Fruit fly (Drosophila melanogaster) whole organism, embryonic: ENCODE results near the gene CG10345.

Experiments used
- Aef1 ChIP-seq: fragments of 200-800 bp; sonication (Bioruptor generic); IDR thresholded peaks from 3 replicates; pipeline ENCODE4 v1.3.6; 2022; ENCODE audit warnings: missing biosample characterization, missing genetic modification characterization
- B-H2 ChIP-seq: fragments of 200-800 bp; sonication (Bioruptor generic); optimal IDR thresholded peaks from 2 replicates; lab custom pipeline; 2018; ENCODE audit warnings: missing biosample characterization, mild to moderate bottlenecking, missing genetic modification characterization
- Blimp-1 ChIP-seq: fragments of 200-800 bp; sonication (Bioruptor generic); optimal IDR thresholded peaks from 3 replicates; lab custom pipeline; 2018; ENCODE audit warnings: missing biosample characterization, missing genetic modification characterization, mild to moderate bottlenecking, moderate library complexity, missing genetic modification reagents
- CG10147 ChIP-seq: fragments of 200-800 bp; sonication (Bioruptor generic); optimal IDR thresholded peaks from 2 replicates; lab custom pipeline; 2019; ENCODE audit warnings: missing biosample characterization, mild to moderate bottlenecking, missing genetic modification characterization, moderate library complexity
- CG12104 ChIP-seq: fragments of 200-800 bp; sonication (Bioruptor generic); optimal IDR thresholded peaks from 3 replicates; lab custom pipeline; 2016; ENCODE audit warnings: missing biosample characterization, missing genetic modification characterization
- CG12769 ChIP-seq: fragments of 200-800 bp; sonication (Bioruptor generic); optimal IDR thresholded peaks from 2 replicates; lab custom pipeline; 2019; ENCODE audit warnings: missing biosample characterization, mild to moderate bottlenecking, missing genetic modification characterization, moderate library complexity
- CG14014 ChIP-seq: fragments of 200-800 bp; sonication (Bioruptor generic); IDR thresholded peaks from 2 replicates; pipeline ENCODE4 v1.3.6; 2022; ENCODE audit warnings: missing biosample characterization, missing genetic modification characterization
- CG15514 ChIP-seq: fragments of 200-800 bp; sonication (Bioruptor generic); optimal IDR thresholded peaks from 3 replicates; lab custom pipeline; 2017; ENCODE audit warnings: missing biosample characterization, missing genetic modification characterization, mild to moderate bottlenecking, moderate library complexity, missing genetic modification reagents
- CG1603 ChIP-seq: fragments of 200-800 bp; sonication (Bioruptor generic); optimal IDR thresholded peaks from 2 replicates; lab custom pipeline; 2019; ENCODE audit warnings: missing biosample characterization, mild to moderate bottlenecking, missing genetic modification characterization, moderate library complexity
- CG18599 ChIP-seq: fragments of 200-800 bp; sonication (Bioruptor generic); optimal IDR thresholded peaks from 3 replicates; lab custom pipeline; 2017; ENCODE audit warnings: missing biosample characterization, missing genetic modification characterization, mild to moderate bottlenecking, moderate library complexity, missing genetic modification reagents
- CG2116 ChIP-seq: fragments of 200-800 bp; sonication (Bioruptor generic); optimal IDR thresholded peaks from 3 replicates; lab custom pipeline; 2018; ENCODE audit warnings: missing biosample characterization, mild to moderate bottlenecking, missing genetic modification characterization
- CG2120 ChIP-seq: fragments of 200-800 bp; sonication (Bioruptor generic); optimal IDR thresholded peaks from 3 replicates; lab custom pipeline; 2016; ENCODE audit warnings: missing biosample characterization, missing genetic modification characterization
- CG2678 ChIP-seq: fragments of 200-800 bp; sonication (Bioruptor generic); optimal IDR thresholded peaks from 3 replicates; lab custom pipeline; 2019; ENCODE audit warnings: missing biosample characterization, mild to moderate bottlenecking, missing genetic modification characterization, moderate library complexity
- CG2889 ChIP-seq: fragments of 200-800 bp; sonication (Bioruptor generic); IDR thresholded peaks from 3 replicates; pipeline ENCODE4 v1.3.6; 2022; ENCODE audit warnings: missing biosample characterization, missing genetic modification characterization
- CG4730 ChIP-seq: fragments of 200-800 bp; sonication (Bioruptor generic); IDR thresholded peaks from 2 replicates; pipeline ENCODE4 v1.3.6; 2022; ENCODE audit warnings: missing biosample characterization, missing genetic modification characterization
- CG6175 ChIP-seq: fragments of 200-800 bp; sonication (Bioruptor generic); IDR thresholded peaks from 3 replicates; pipeline ENCODE4 v1.3.6; 2022; ENCODE audit warnings: missing biosample characterization, missing genetic modification characterization
- CG7372 ChIP-seq: fragments of 200-800 bp; sonication (Bioruptor generic); IDR thresholded peaks from 2 replicates; pipeline ENCODE4 v1.3.6; 2022; ENCODE audit warnings: missing biosample characterization, missing genetic modification characterization
- CG7839 ChIP-seq: fragments of 200-800 bp; sonication (Bioruptor generic); optimal IDR thresholded peaks from 3 replicates; lab custom pipeline; 2018; ENCODE audit warnings: missing biosample characterization, mild to moderate bottlenecking, missing genetic modification characterization, moderate library complexity
- CG9817 ChIP-seq: fragments of 200-800 bp; sonication (Bioruptor generic); optimal IDR thresholded peaks from 2 replicates; lab custom pipeline; 2018; ENCODE audit warnings: missing biosample characterization, mild to moderate bottlenecking, missing genetic modification characterization, moderate library complexity
- CG9932 ChIP-seq: fragments of 200-800 bp; sonication (Bioruptor generic); IDR thresholded peaks from 2 replicates; pipeline ENCODE4 v1.3.6; 2022; ENCODE audit warnings: missing biosample characterization, missing genetic modification characterization
- CoRest ChIP-seq: fragments of 200-800 bp; sonication (Bioruptor generic); optimal IDR thresholded peaks from 3 replicates; lab custom pipeline; 2018; ENCODE audit warnings: missing biosample characterization, mild to moderate bottlenecking, missing genetic modification characterization, moderate library complexity
- D19A ChIP-seq: fragments of 200-800 bp; optimal IDR thresholded peaks from 3 replicates; lab custom pipeline; 2019; ENCODE audit warnings: missing biosample characterization, mild to moderate bottlenecking, missing genetic modification characterization, moderate library complexity
- Dbx ChIP-seq: fragments of 200-800 bp; sonication (Bioruptor generic); IDR thresholded peaks from 3 replicates; pipeline ENCODE4 v1.3.6; 2022; ENCODE audit warnings: missing biosample characterization, missing genetic modification characterization
- E2f2 ChIP-seq: fragments of 200-800 bp; sonication (Bioruptor generic); IDR thresholded peaks from 2 replicates; pipeline ENCODE4 v1.3.6; 2022; ENCODE audit warnings: missing biosample characterization, missing genetic modification characterization
- Eip74EF ChIP-seq, 2 experiments: fragments of 200-800 bp in 1 of 2; fragments of >200 bp in 1 of 2; sonication (Bioruptor generic) in 1 of 2; optimal IDR thresholded peaks; 2 replicates each; lab custom pipeline; 2017 to 2019; ENCODE audit warnings: missing biosample characterization in 2 of 2, missing genetic modification characterization in 2 of 2, mild to moderate bottlenecking in 1 of 2, moderate library complexity in 1 of 2
- Fer3 ChIP-seq: fragments of 200-800 bp; sonication (Bioruptor generic); optimal IDR thresholded peaks from 2 replicates; lab custom pipeline; 2018; ENCODE audit warnings: missing biosample characterization, mild to moderate bottlenecking, missing genetic modification characterization, moderate library complexity
- HLH3B ChIP-seq: fragments of 200-800 bp; sonication (Bioruptor generic); IDR thresholded peaks from 2 replicates; pipeline ENCODE4 v1.3.6; 2022; ENCODE audit warnings: missing biosample characterization, missing genetic modification characterization
- Pdp1 ChIP-seq, 2 experiments: fragments of 200-800 bp; sonication (Bioruptor generic); optimal IDR thresholded peaks; 3 replicates each; lab custom pipeline; 2016; ENCODE audit warnings: missing biosample characterization in 2 of 2, missing genetic modification characterization in 2 of 2, mild to moderate bottlenecking in 1 of 2, moderate library complexity in 1 of 2
- Ptx1 ChIP-seq: fragments of 200-800 bp; sonication (Bioruptor generic); IDR thresholded peaks from 2 replicates; pipeline ENCODE4 v1.3.6; 2022; ENCODE audit warnings: missing biosample characterization, missing genetic modification characterization
- Sox102F ChIP-seq: fragments of 200-800 bp; sonication (Bioruptor generic); optimal IDR thresholded peaks from 2 replicates; lab custom pipeline; 2018; ENCODE audit warnings: missing biosample characterization, mild to moderate bottlenecking, missing genetic modification characterization, moderate library complexity
- chif ChIP-seq, 2 experiments: fragments of 200-800 bp; sonication (Bioruptor generic); optimal IDR thresholded peaks; 3 replicates each; lab custom pipeline; 2016; ENCODE audit warnings: missing biosample characterization in 2 of 2, missing genetic modification characterization in 2 of 2
- cwo ChIP-seq: fragments of 200-800 bp; sonication (Bioruptor generic); optimal IDR thresholded peaks from 3 replicates; lab custom pipeline; 2017; ENCODE audit warnings: missing biosample characterization, missing genetic modification characterization, mild to moderate bottlenecking, moderate library complexity, missing genetic modification reagents
- fd64A ChIP-seq: fragments of 200-800 bp; sonication (Bioruptor generic); optimal IDR thresholded peaks from 3 replicates; lab custom pipeline; 2018; ENCODE audit warnings: missing biosample characterization, mild to moderate bottlenecking, missing genetic modification characterization
- fd96Cb ChIP-seq: fragments of 200-800 bp; sonication (Bioruptor generic); optimal IDR thresholded peaks from 2 replicates; lab custom pipeline; 2018; ENCODE audit warnings: missing biosample characterization, mild to moderate bottlenecking, missing genetic modification characterization, moderate library complexity
- gcm ChIP-seq: fragments of 200-800 bp; sonication (Bioruptor generic); optimal IDR thresholded peaks from 2 replicates; lab custom pipeline; 2019; ENCODE audit warnings: missing biosample characterization, mild to moderate bottlenecking, missing genetic modification characterization, moderate library complexity
- gem ChIP-seq: fragments of 200-800 bp; sonication (Bioruptor generic); optimal IDR thresholded peaks from 2 replicates; lab custom pipeline; 2019; ENCODE audit warnings: missing biosample characterization, mild to moderate bottlenecking, missing genetic modification characterization, moderate library complexity
- grau ChIP-seq: fragments of 200-800 bp; optimal IDR thresholded peaks from 3 replicates; lab custom pipeline; 2019; ENCODE audit warnings: missing biosample characterization, mild to moderate bottlenecking, missing genetic modification characterization, moderate library complexity
- gsb ChIP-seq: fragments of 200-800 bp; sonication (Bioruptor generic); IDR thresholded peaks from 2 replicates; pipeline ENCODE4 v1.3.6; 2022; ENCODE audit warnings: missing biosample characterization, missing genetic modification characterization
- gt ChIP-seq: fragments of 200-800 bp; sonication (Bioruptor generic); IDR thresholded peaks from 2 replicates; pipeline ENCODE4 v1.3.6; 2022; ENCODE audit warnings: missing biosample characterization, missing genetic modification characterization
- lab ChIP-seq: fragments of 200-800 bp; sonication (Bioruptor generic); optimal IDR thresholded peaks from 3 replicates; lab custom pipeline; 2017; ENCODE audit warnings: missing biosample characterization, missing genetic modification characterization, mild to moderate bottlenecking, moderate library complexity, missing genetic modification reagents
- lmd ChIP-seq: fragments of 200-800 bp; sonication (Bioruptor generic); IDR thresholded peaks from 2 replicates; pipeline ENCODE4 v1.3.6; 2022; ENCODE audit warnings: missing biosample characterization, missing genetic modification characterization
- phol ChIP-seq: fragments of 200-800 bp; sonication (Bioruptor generic); optimal IDR thresholded peaks from 3 replicates; lab custom pipeline; 2018; ENCODE audit warnings: missing biosample characterization, mild to moderate bottlenecking, missing genetic modification characterization, moderate library complexity
- row ChIP-seq: fragments of 200-800 bp; sonication (Bioruptor generic); IDR thresholded peaks from 3 replicates; pipeline ENCODE4 v1.3.6; 2022; ENCODE audit warnings: missing biosample characterization, missing genetic modification characterization
- sd ChIP-seq: fragments of 200-800 bp; sonication (Bioruptor generic); optimal IDR thresholded peaks from 3 replicates; lab custom pipeline; 2018; ENCODE audit warnings: missing biosample characterization, mild to moderate bottlenecking, missing genetic modification characterization, moderate library complexity
- sisA ChIP-seq: fragments of 200-800 bp; sonication (Bioruptor generic); IDR thresholded peaks from 2 replicates; pipeline ENCODE4 v1.3.6; 2022; ENCODE audit warnings: missing biosample characterization, missing genetic modification characterization
- slbo ChIP-seq: fragments of 200-800 bp; sonication (Bioruptor generic); IDR thresholded peaks from 2 replicates; pipeline ENCODE4 v1.3.6; 2022; ENCODE audit warnings: missing biosample characterization, missing genetic modification characterization
- so ChIP-seq: fragments of 200-800 bp; sonication (Bioruptor generic); IDR thresholded peaks from 3 replicates; pipeline ENCODE4 v1.3.6; 2022; ENCODE audit warnings: missing biosample characterization, missing genetic modification characterization
- vvl ChIP-seq: fragments of 200-800 bp; sonication (Bioruptor generic); IDR thresholded peaks from 2 replicates; pipeline ENCODE4 v1.3.6; 2022; ENCODE audit warnings: missing biosample characterization, missing genetic modification characterization

CG10345 gene

dm6 chr3R:16558623-16559155, 46.0 kb downstream of the CG10345 start (continued):
- TF ChIP-seq CG4730 (GFP tag; lab: Robert Waterston, UW) (0 out of 2 replicates have a peak, but pooled peaks have one; percentile 19), CG7839 (tag; lab: Kevin White, UChicago) (peak; percentile 13), CG2116 (GFP tag; lab: Kevin White, UChicago) (no peak), vvl (GFP tag; lab: Robert Waterston, UW) (peak; percentile 76), lab (GFP tag; lab: Kevin White, UChicago) (peak; percentile 66), gsb (peak; percentile 33; the same call in 1 of the 2 replicates), Ptx1 (GFP tag; lab: Robert Waterston, UW) (peak; percentile 57), CG18599 (GFP tag; lab: Kevin White, UChicago) (peak; percentile 41), CG2120 (peak; percentile 45), Dbx (no peak), gt (GFP tag; lab: Robert Waterston, UW) (no peak), CG2889 (GFP tag; lab: Robert Waterston, UW) (0 out of 3 replicates have a peak, but pooled peaks have one; percentile 30), CG12104 (GFP tag; lab: Kevin White, UChicago) (no peak), sd (tag; lab: Kevin White, UChicago) (peak; percentile 61), gem (tag; lab: Kevin White, UChicago) (peak; percentile 12), CG1603 (tag; lab: Kevin White, UChicago) (peak; percentile 15), CG15514 (GFP tag; lab: Kevin White, UChicago) (peak; percentile 49), gcm (GFP tag; lab: Kevin White, UChicago) (no peak), Eip74EF (GFP tag; optimal IDR thresholded peaks at IDR 0.05; lab: Kevin White, UChicago) (peak in 1 of 2 experiments; percentile 5), CG6175 (0 out of 3 replicates have a peak, but pooled peaks have one; percentile 13), CG9932 (GFP tag; lab: Robert Waterston, UW) (peak; percentile 41; the same call in 1 of the 2 replicates), CG9817 (tag; lab: Kevin White, UChicago) (peak; percentile 2), CoRest (tag; lab: Kevin White, UChicago) (peak; percentile 3), grau (tag; lab: Kevin White, UChicago) (peak; percentile 6), E2f2 (GFP tag; lab: Robert Waterston, UW) (peak; percentile 18; the same call in 1 of the 2 replicates), lmd (peak; percentile 38; the same call in 1 of the 2 replicates), Fer3 (tag; lab: Kevin White, UChicago) (peak; percentile 1), CG2678 (tag; lab: Kevin White, UChicago) (peak; percentile 43), slbo (GFP tag; lab: Robert Waterston, UW) (peak; percentile 67), HLH3B (GFP tag; lab: Robert Waterston, UW) (peak; percentile 48; the same call in 1 of the 2 replicates), row (GFP tag; lab: Robert Waterston, UW) (peak; percentile 66), Blimp-1 (peak; percentile 2), CG7372 (0 out of 2 replicates have a peak, but pooled peaks have one; percentile 7), sisA (peak; percentile 34), phol (tag; lab: Kevin White, UChicago) (peak; percentile 23), fd64A (GFP tag; lab: Kevin White, UChicago) (no peak), B-H2 (GFP tag; lab: Kevin White, UChicago) (no peak), fd96Cb (tag; lab: Kevin White, UChicago) (peak; percentile 2), CG10147 (peak; percentile 66), CG14014 (GFP tag; lab: Robert Waterston, UW) (0 out of 2 replicates have a peak, but pooled peaks have one; percentile 30), cwo (peak; percentile 4), so (GFP tag; lab: Robert Waterston, UW) (0 out of 3 replicates have a peak, but pooled peaks have one; percentile 45), Aef1 (GFP tag; lab: Robert Waterston, UW) (peak; percentile 30; the same call in 1 of the 3 replicates), CG12769 (tag; lab: Kevin White, UChicago) (peak; percentile 62), Pdp1 (GFP tag; optimal IDR thresholded peaks at IDR 0.05; lab: Kevin White, UChicago) (peak in 1 of 2 experiments; percentile 4), Sox102F (peak; percentile 24), D19A (tag; lab: Kevin White, UChicago) (peak; percentile 87), chif (GFP tag; optimal IDR thresholded peaks at IDR 0.05; lab: Kevin White, UChicago) (no peak)
